Fruit fly (Drosophila melanogaster): ENCODE measurements around the gene Pus1.

Pus1 gene

DNA sequence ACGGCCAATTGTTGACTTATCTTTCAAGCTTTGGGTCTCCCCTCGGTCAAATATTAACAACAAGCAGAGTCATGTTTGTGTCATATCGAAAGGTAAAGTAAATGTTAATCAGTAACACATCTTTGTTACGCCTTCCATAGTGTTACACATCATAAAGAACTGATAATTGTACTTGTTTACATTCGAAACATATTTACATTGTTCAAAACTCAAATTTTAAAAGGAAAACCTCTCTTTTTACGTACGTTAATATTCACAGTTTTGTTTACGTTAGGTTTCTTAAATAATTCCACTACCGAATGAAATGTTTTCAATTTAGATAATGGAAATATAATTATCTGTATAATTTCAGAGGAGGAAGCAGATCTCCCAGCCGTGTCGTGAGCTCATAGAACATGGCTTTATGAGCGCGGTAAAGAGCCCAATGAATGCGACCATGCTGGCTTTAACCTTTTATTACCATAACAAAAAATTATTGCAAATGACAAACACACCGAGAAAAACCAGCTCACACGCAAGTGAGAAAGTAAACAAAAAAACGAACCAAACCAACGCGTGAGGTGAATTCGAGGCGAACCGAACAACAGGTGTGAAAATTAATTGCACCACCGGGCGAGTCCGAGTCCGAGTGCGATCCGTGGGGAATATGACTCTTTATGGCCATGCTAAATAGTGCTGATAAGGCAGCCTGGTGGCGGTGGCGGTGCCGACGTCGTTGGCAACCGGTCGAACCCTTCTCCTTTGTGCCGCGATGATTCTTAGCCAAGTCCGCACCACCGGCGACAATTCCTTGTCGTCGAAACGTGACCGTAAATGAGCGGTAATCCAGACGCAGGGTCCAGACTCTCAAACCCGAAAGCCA is 50.0 kb downstream of the Pus1 start (continued):
- TF ChIP-seq CG33557 (GFP tag; optimal IDR thresholded peaks at IDR 0.05) (peak; percentile 84), scrt (GFP tag; optimal IDR thresholded peaks at IDR 0.05) (peak; percentile 47), ssp (GFP tag; IDR thresholded peaks at IDR 0.05) (no peak), Bteb2 (GFP tag; optimal IDR thresholded peaks at IDR 0.05) (no peak), Deaf1 (tag; optimal IDR thresholded peaks at IDR 0.05) (peak; percentile 29), phol (tag; optimal IDR thresholded peaks at IDR 0.05) (no peak), gsb (GFP tag; IDR thresholded peaks at IDR 0.05) (no peak), org-1 (GFP tag; optimal IDR thresholded peaks at IDR 0.05) (peak; percentile 33), ind (GFP tag; optimal IDR thresholded peaks at IDR 0.05) (no peak), pros (GFP tag; optimal IDR thresholded peaks at IDR 0.05) (no peak), Camta (GFP tag; optimal IDR thresholded peaks at IDR 0.05) (peak; percentile 18), gcm2 (GFP tag; optimal IDR thresholded peaks at IDR 0.05) (no peak), Dref (GFP tag; IDR thresholded peaks at IDR 0.05) (no peak), NK7.1 (GFP tag; optimal IDR thresholded peaks at IDR 0.05) (no peak), CG18599 (GFP tag; optimal IDR thresholded peaks at IDR 0.05) (no peak), CG3407 (GFP tag; optimal IDR thresholded peaks at IDR 0.05) (peak; percentile 51), D19A (tag; optimal IDR thresholded peaks at IDR 0.05) (peak; percentile 30), CG11085 (GFP tag; IDR thresholded peaks at IDR 0.05) (no peak), CG7839 (tag; optimal IDR thresholded peaks at IDR 0.05) (no peak), Abd-B (GFP tag; optimal IDR thresholded peaks at IDR 0.05) (no peak), CG10462 (GFP tag; optimal IDR thresholded peaks at IDR 0.05) (no peak), CG17802 (tag; optimal IDR thresholded peaks at IDR 0.05) (no peak), Lim3 (GFP tag; IDR thresholded peaks at IDR 0.05) (no peak), Oaz (GFP tag; IDR thresholded peaks at IDR 0.05) (no peak), lov (optimal IDR thresholded peaks at IDR 0.05) (no peak), lov (GFP tag; IDR thresholded peaks at IDR 0.05) (no peak), C15 (GFP tag; IDR thresholded peaks at IDR 0.05) (no peak), CG17186 (GFP tag; optimal IDR thresholded peaks at IDR 0.05) (no peak), CG12104 (GFP tag; optimal IDR thresholded peaks at IDR 0.05) (no peak), CG11504 (tag; optimal IDR thresholded peaks at IDR 0.05) (no peak), CG6765 (GFP tag; optimal IDR thresholded peaks at IDR 0.05) (no peak), eyg (GFP tag; optimal IDR thresholded peaks at IDR 0.05) (no peak), oc (tag; optimal IDR thresholded peaks at IDR 0.05) (no peak), CG3726 (GFP tag; IDR thresholded peaks at IDR 0.05) (no peak), Ets65A (GFP tag) (no peak), CG12769 (tag; optimal IDR thresholded peaks at IDR 0.05) (peak; percentile 9), Dad (GFP tag; optimal IDR thresholded peaks at IDR 0.05) (no peak), pum (GFP tag; optimal IDR thresholded peaks at IDR 0.05) (no peak), CG1529 (GFP tag; optimal IDR thresholded peaks at IDR 0.05) (peak; percentile 71), CG10366 (GFP tag; IDR thresholded peaks at IDR 0.05) (no peak), CG2199 (GFP tag; IDR thresholded peaks at IDR 0.05) (no peak), CG5953 (GFP tag; IDR thresholded peaks at IDR 0.05) (no peak), Hey (tag; optimal IDR thresholded peaks at IDR 0.05) (no peak), Hr78 (GFP tag; optimal IDR thresholded peaks at IDR 0.05) (peak in 1 of 2 experiments; percentile 31), CG18476 (GFP tag; optimal IDR thresholded peaks at IDR 0.05) (peak; percentile 22), Ravus (GFP tag; IDR thresholded peaks at IDR 0.05) (no peak), vvl (GFP tag; IDR thresholded peaks at IDR 0.05) (no peak), klu (GFP tag; IDR thresholded peaks at IDR 0.05) (no peak), Dfd (GFP tag; optimal IDR thresholded peaks at IDR 0.05) (no peak), row (GFP tag; IDR thresholded peaks at IDR 0.05) (0 out of 3 replicates have a peak, but pooled peaks have one; percentile 24), amos (GFP tag; IDR thresholded peaks at IDR 0.05; ENCODE audit: partially characterized antibody) (no peak)

Data from whole organism, embryonic.